Worm (Caenorhabditis elegans) whole organism, L3 larva: Measurements from ENCODE around the gene rps-5.

Experiments
- fos-1 ChIP-seq: fragments of 150-350 bp; optimal IDR thresholded peaks from 2 replicates; lab custom pipeline; 2014; ENCODE audit warnings: missing biosample characterization, missing genetic modification characterization
- jun-1 ChIP-seq: fragments of 150-350 bp; optimal IDR thresholded peaks from 2 replicates; lab custom pipeline; 2014; ENCODE audit warnings: missing biosample characterization, missing genetic modification reagents, missing genetic modification characterization
- lin-39 ChIP-seq: fragments of 150-350 bp; optimal IDR thresholded peaks from 2 replicates; lab custom pipeline; 2018; ENCODE audit warnings: missing biosample characterization, missing genetic modification reagents, missing genetic modification characterization
- nhr-11 ChIP-seq: fragments of 150-350 bp; optimal IDR thresholded peaks from 2 replicates; lab custom pipeline; 2014; ENCODE audit warnings: missing biosample characterization, missing genetic modification characterization
- pha-4 ChIP-seq: fragments of 150-350 bp; optimal IDR thresholded peaks from 2 replicates; lab custom pipeline; 2014; ENCODE audit warnings: missing biosample characterization, missing genetic modification reagents, missing genetic modification characterization

DNA sequence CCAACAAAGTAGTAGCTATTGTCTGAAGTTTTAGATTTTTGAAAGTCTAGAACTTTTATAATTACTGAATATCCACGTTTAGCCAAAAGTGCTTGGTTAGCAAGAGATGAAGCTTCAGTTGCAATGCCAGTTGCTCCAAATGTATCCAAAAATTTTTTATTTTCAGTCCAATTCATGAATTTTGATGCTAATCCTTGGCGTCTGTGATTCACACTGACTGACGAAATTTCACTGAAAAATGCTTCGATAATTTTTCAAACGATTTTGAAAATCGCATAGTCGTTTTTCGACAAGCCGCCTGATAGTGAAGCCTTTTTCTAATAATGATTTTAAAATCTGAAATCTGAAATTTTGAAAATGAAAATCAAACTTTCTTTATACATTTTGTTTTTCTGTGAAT lies 16.8 kb downstream of the rps-5 start:
- no peak for TF ChIP-seq lin-39 (tag; lab: Kevin White, UChicago)
- TF ChIP-seq fos-1 = no peak
- TF ChIP-seq jun-1 = no peak
- no peak for TF ChIP-seq nhr-11 (tag; lab: Kevin White, UChicago)
- no peak for TF ChIP-seq pha-4
